Worm (Caenorhabditis elegans) whole organism, L4 larva: ENCODE data around the gene col-76.

ENCODE experiments used
- Y75B8A.6 ChIP-seq: fragments of 200-800 bp; sonication (Bioruptor generic); IDR thresholded peaks from 2 replicates; pipeline ENCODE4 v1.3.6; 2022; ENCODE audit warnings: missing genetic modification reagents, missing genetic modification characterization, missing compliant biosample characterization
- attf-4 ChIP-seq: sonication (generic microtip); optimal IDR thresholded peaks from 3 replicates; lab custom pipeline; 2017; ENCODE audit warnings: missing biosample characterization, missing genetic modification characterization
- ceh-82 ChIP-seq: sonication (generic microtip); optimal IDR thresholded peaks from 2 replicates; lab custom pipeline; 2017; ENCODE audit warnings: missing biosample characterization, missing genetic modification characterization
- dmd-8 ChIP-seq: fragments of 200-800 bp; sonication (Bioruptor generic); IDR thresholded peaks from 2 replicates; pipeline ENCODE4 v1.3.6; 2022; ENCODE audit warnings: missing genetic modification characterization, missing compliant biosample characterization
- lin-13 ChIP-seq: fragments of 150-350 bp; optimal IDR thresholded peaks from 2 replicates; lab custom pipeline; 2014; ENCODE audit warnings: missing biosample characterization, missing genetic modification reagents, missing genetic modification characterization
- lin-39 ChIP-seq: fragments of 150-350 bp; optimal IDR thresholded peaks from 2 replicates; lab custom pipeline; 2014; ENCODE audit warnings: missing biosample characterization, missing genetic modification reagents, missing genetic modification characterization
- nhr-76 ChIP-seq: fragments of 150-350 bp; optimal IDR thresholded peaks from 2 replicates; lab custom pipeline; 2014; ENCODE audit warnings: missing biosample characterization, missing genetic modification characterization
- ztf-11 ChIP-seq: fragments of 150-350 bp; optimal IDR thresholded peaks from 2 replicates; lab custom pipeline; 2014; ENCODE audit warnings: missing biosample characterization, missing genetic modification characterization

- no peak for TF ChIP-seq dmd-8 (GFP tag; lab: Robert Waterston, UW)
- no peak for TF ChIP-seq nhr-76
- TF ChIP-seq lin-39: no peak
- TF ChIP-seq ceh-82 (tag; lab: Kevin White, UChicago): no peak
- no peak for TF ChIP-seq Y75B8A.6 (GFP tag; lab: Robert Waterston, UW)
- TF ChIP-seq attf-4 (tag; lab: Kevin White, UChicago): no peak
- no peak for TF ChIP-seq lin-13 (GFP tag; lab: Kevin White, UChicago)
- no peak for TF ChIP-seq ztf-11 (tag; lab: Kevin White, UChicago)
Observed at ce11 chrII:8230976-8231375, 26.8 kb downstream of the col-76 start, which contains the start of gene M110.9.
